Worm (Caenorhabditis elegans): ENCODE results near the gene vps-32.1.
A peak's percentile ranks its signal among the peaks of the same experiment; 100 is the strongest.

vps-32.1 gene

ce11 chrII:6563238-6563637 lies 26.3 kb upstream of the vps-32.1 start (continued):
- TF ChIP-seq ztf-22 (GFP tag; optimal IDR thresholded peaks at IDR 0.05) (no peak), F57C9.4 (tag; optimal IDR thresholded peaks at IDR 0.05) (no peak), ztf-28 (GFP tag; IDR thresholded peaks at IDR 0.05) (no peak), ets-4 (GFP tag; optimal IDR thresholded peaks at IDR 0.05) (no peak), bed-2 (GFP tag; IDR thresholded peaks at IDR 0.05) (no peak), fkh-3 (tag; optimal IDR thresholded peaks at IDR 0.05) (no peak), hsf-1 (GFP tag; IDR thresholded peaks at IDR 0.05) (no peak), ceh-58 (GFP tag; IDR thresholded peaks at IDR 0.05) (no peak), F39B2.1 (GFP tag; IDR thresholded peaks at IDR 0.05) (no peak), ztf-3 (GFP tag; optimal IDR thresholded peaks at IDR 0.05) (no peak), Y95B8A.8 (GFP tag; IDR thresholded peaks at IDR 0.05) (no peak), ceh-100 (GFP tag; IDR thresholded peaks at IDR 0.05) (no peak), lag-1 (GFP tag; IDR thresholded peaks at IDR 0.05) (no peak), unc-62 (GFP tag; optimal IDR thresholded peaks at IDR 0.05) (no peak), chd-7 (tag; optimal IDR thresholded peaks at IDR 0.05) (no peak), dox-1 (GFP tag; IDR thresholded peaks at IDR 0.05) (no peak), mes-4 (tag; optimal IDR thresholded peaks at IDR 0.05) (no peak), hrde-1 (tag; optimal IDR thresholded peaks at IDR 0.05; ENCODE audit: borderline replicate concordance) (no peak), him-1 (tag; optimal IDR thresholded peaks at IDR 0.05) (no peak), aptf-2 (GFP tag; conservative IDR thresholded peaks at IDR 0.05) (no peak), ceh-91 (GFP tag; IDR thresholded peaks at IDR 0.05) (no peak), B0019.2 (GFP tag; conservative IDR thresholded peaks at IDR 0.05) (no peak), lir-1 (GFP tag; conservative IDR thresholded peaks at IDR 0.05) (no peak), ztf-18 (tag; optimal IDR thresholded peaks at IDR 0.05) (no peak), ccch-3 (GFP tag; optimal IDR thresholded peaks at IDR 0.05) (no peak), Y53F4B.3 (GFP tag; IDR thresholded peaks at IDR 0.05) (no peak), let-526 (GFP tag; IDR thresholded peaks at IDR 0.05) (no peak), hlh-26 (GFP tag; conservative IDR thresholded peaks at IDR 0.05) (no peak), ceh-79 (tag; optimal IDR thresholded peaks at IDR 0.05) (no peak), F23B12.7 (tag; optimal IDR thresholded peaks at IDR 0.05; ENCODE audit: insufficient read depth) (no peak), atf-7 (tag; optimal IDR thresholded peaks at IDR 0.05) (no peak), sea-2 (GFP tag; IDR thresholded peaks at IDR 0.05) (no peak), ztf-25 (GFP tag; IDR thresholded peaks at IDR 0.05) (no peak), F33H1.4 (GFP tag; IDR thresholded peaks at IDR 0.05) (no peak), aptf-3 (GFP tag; IDR thresholded peaks at IDR 0.05) (no peak), Y56A3A.18 (GFP tag; IDR thresholded peaks at IDR 0.05) (no peak), ceh-27 (GFP tag; optimal IDR thresholded peaks at IDR 0.05) (no peak), hmg-20 (GFP tag; IDR thresholded peaks at IDR 0.05) (no peak), ZK185.1 (tag; optimal IDR thresholded peaks at IDR 0.05; ENCODE audit: poor library complexity, severe bottlenecking) (peak; percentile 10), nfya-1 (tag; optimal IDR thresholded peaks at IDR 0.05; ENCODE audit: borderline replicate concordance, insufficient read depth) (no peak), zim-3 (tag; optimal IDR thresholded peaks at IDR 0.05) (no peak), unc-130 (GFP tag; optimal IDR thresholded peaks at IDR 0.05) (no peak), gei-17 (GFP tag; optimal IDR thresholded peaks at IDR 0.05) (no peak), sdz-38 (tag; optimal IDR thresholded peaks at IDR 0.05) (no peak), T07F8.4 (tag; optimal IDR thresholded peaks at IDR 0.05) (no peak), efl-1 (GFP tag; optimal IDR thresholded peaks at IDR 0.05) (no peak), ama-1 (optimal IDR thresholded peaks at IDR 0.05) (no peak), ama-1 (GFP tag; optimal IDR thresholded peaks at IDR 0.05) (no peak), cebp-2 (GFP tag; IDR thresholded peaks at IDR 0.05) (no peak), F49E8.2 (tag; optimal IDR thresholded peaks at IDR 0.05; ENCODE audit: insufficient read depth) (no peak), madf-8 (GFP tag; conservative IDR thresholded peaks at IDR 0.05) (no peak)

Data from whole organism, young adult.